Worm (Caenorhabditis elegans) whole organism, L1 larva: ENCODE results near the gene suox-1.

Experiments
- C04F5.9 ChIP-seq: sonication (generic microtip); optimal IDR thresholded peaks from 2 replicates; lab custom pipeline; 2016; ENCODE audit warnings: missing genetic modification characterization, missing compliant biosample characterization
- C34B4.2 ChIP-seq: sonication (generic microtip); optimal IDR thresholded peaks from 2 replicates; lab custom pipeline; 2017; ENCODE audit warnings: mild to moderate bottlenecking, missing genetic modification characterization, missing compliant biosample characterization
- F16B12.6 ChIP-seq: fragments of 150-350 bp; optimal IDR thresholded peaks from 2 replicates; lab custom pipeline; 2014; ENCODE audit warnings: missing biosample characterization, missing genetic modification characterization
- alr-1 ChIP-seq: fragments of 200-800 bp; sonication (Bioruptor generic); optimal IDR thresholded peaks from 2 replicates; lab custom pipeline; 2018; ENCODE audit warnings: borderline replicate concordance, mild to moderate bottlenecking, missing genetic modification characterization, missing compliant biosample characterization
- blmp-1 ChIP-seq: fragments of 150-350 bp; optimal IDR thresholded peaks from 2 replicates; lab custom pipeline; 2014; ENCODE audit warnings: missing biosample characterization, missing genetic modification characterization
- ceh-90 ChIP-seq: sonication (generic microtip); optimal IDR thresholded peaks from 2 replicates; lab custom pipeline; 2016; ENCODE audit warnings: missing genetic modification characterization, missing compliant biosample characterization
- dsc-1 ChIP-seq: sonication (generic microtip); optimal IDR thresholded peaks from 2 replicates; lab custom pipeline; 2016; ENCODE audit warnings: mild to moderate bottlenecking, missing genetic modification characterization, missing compliant biosample characterization
- efl-1 ChIP-seq, 4 experiments: fragments of 150-350 bp; optimal IDR thresholded peaks in 3 of 4; peaks in 1 of 4; 1 replicate in 1 of 4; 2 replicates in 3 of 4; lab custom pipeline; 2014; ENCODE audit warnings: missing biosample characterization in 2 of 4, missing genetic modification characterization in 2 of 4, missing genetic modification reagents in 2 of 4
- egl-13 ChIP-seq: sonication (generic microtip); optimal IDR thresholded peaks from 2 replicates; lab custom pipeline; 2016; ENCODE audit warnings: missing genotype, missing genetic modification reagents, missing genetic modification characterization, missing compliant biosample characterization
- fkh-10 ChIP-seq: sonication (generic microtip); optimal IDR thresholded peaks from 2 replicates; lab custom pipeline; 2017; ENCODE audit warnings: missing biosample characterization, missing genetic modification reagents, missing genetic modification characterization
- fkh-8 ChIP-seq: sonication (generic microtip); optimal IDR thresholded peaks from 2 replicates; lab custom pipeline; 2016; ENCODE audit warnings: mild to moderate bottlenecking, missing genetic modification characterization, missing compliant biosample characterization
- fos-1 ChIP-seq: fragments of 150-350 bp; optimal IDR thresholded peaks from 2 replicates; lab custom pipeline; 2014; ENCODE audit warnings: missing biosample characterization, missing genetic modification characterization
- hlh-17 ChIP-seq: fragments of 200-800 bp; sonication (Bioruptor generic); optimal IDR thresholded peaks from 2 replicates; lab custom pipeline; 2018; ENCODE audit warnings: missing genetic modification characterization, mild to moderate bottlenecking, missing compliant biosample characterization, moderate library complexity, borderline replicate concordance
- lin-14 ChIP-seq: fragments of 200-800 bp; sonication (Bioruptor generic); optimal IDR thresholded peaks from 2 replicates; lab custom pipeline; 2018; ENCODE audit warnings: mild to moderate bottlenecking, missing genetic modification characterization, moderate library complexity, missing compliant biosample characterization
- lin-15B ChIP-seq: fragments of 150-350 bp; sonication (generic microtip); optimal IDR thresholded peaks from 3 replicates; lab custom pipeline; 2014; ENCODE audit warnings: missing biosample characterization, missing genetic modification characterization
- lin-35 ChIP-seq, 2 experiments: fragments of 150-350 bp; optimal IDR thresholded peaks; 2 replicates each; lab custom pipeline; 2014; ENCODE audit warnings: missing biosample characterization in 2 of 2, missing genetic modification characterization in 2 of 2, missing genetic modification reagents in 2 of 2
- lir-3 ChIP-seq: sonication (generic microtip); optimal IDR thresholded peaks from 2 replicates; lab custom pipeline; 2016; ENCODE audit warnings: mild to moderate bottlenecking, missing genetic modification characterization, moderate library complexity, missing compliant biosample characterization; ENCODE audit not compliant: poor library complexity
- lsy-2 ChIP-seq, 2 experiments: fragments of 150-350 bp; optimal IDR thresholded peaks; 2 replicates each; lab custom pipeline; 2014; ENCODE audit warnings: missing biosample characterization in 2 of 2, missing genetic modification characterization in 2 of 2
- mab-9 ChIP-seq: fragments of 200-800 bp; sonication (Bioruptor generic); IDR thresholded peaks from 2 replicates; pipeline ENCODE4 v1.3.6; 2022; ENCODE audit warnings: missing genetic modification reagents, missing genetic modification characterization, missing compliant biosample characterization
- mep-1 ChIP-seq: fragments of 150-350 bp; optimal IDR thresholded peaks from 2 replicates; lab custom pipeline; 2014; ENCODE audit warnings: missing biosample characterization, missing genetic modification characterization
- nhr-11 ChIP-seq: fragments of 150-350 bp; optimal IDR thresholded peaks from 2 replicates; lab custom pipeline; 2014; ENCODE audit warnings: missing biosample characterization, missing genetic modification characterization
- nhr-19 ChIP-seq: fragments of 200-800 bp; sonication (Bioruptor generic); conservative IDR thresholded peaks from 2 replicates; pipeline ENCODE4 v1.3.6; 2022; ENCODE audit warnings: missing genetic modification characterization, missing compliant biosample characterization
- nhr-20 ChIP-seq: sonication (generic microtip); optimal IDR thresholded peaks from 2 replicates; lab custom pipeline; 2016; ENCODE audit warnings: mild to moderate bottlenecking, missing genetic modification characterization, missing compliant biosample characterization
- nhr-47 ChIP-seq: sonication (generic microtip); optimal IDR thresholded peaks from 2 replicates; lab custom pipeline; 2016; ENCODE audit warnings: mild to moderate bottlenecking, missing genetic modification characterization, moderate library complexity, missing compliant biosample characterization
- nhr-71 ChIP-seq: sonication (generic microtip); optimal IDR thresholded peaks from 2 replicates; lab custom pipeline; 2016; ENCODE audit warnings: mild to moderate bottlenecking, missing genetic modification characterization, moderate library complexity, missing compliant biosample characterization
- nhr-76 ChIP-seq: sonication (generic microtip); optimal IDR thresholded peaks from 2 replicates; lab custom pipeline; 2017; ENCODE audit warnings: missing biosample characterization, missing genetic modification characterization
- nhr-77 ChIP-seq: fragments of 150-350 bp; optimal IDR thresholded peaks from 2 replicates; lab custom pipeline; 2014; ENCODE audit warnings: missing biosample characterization, missing genetic modification characterization
- nhr-85 ChIP-seq: sonication (generic microtip); peaks from one replicate; lab custom pipeline; 2016; ENCODE audit warnings: missing genetic modification characterization, inconsistent platforms, missing compliant biosample characterization
- nhr-90 ChIP-seq: sonication (generic microtip); optimal IDR thresholded peaks from 2 replicates; lab custom pipeline; 2016; ENCODE audit warnings: mild to moderate bottlenecking, missing genetic modification characterization, missing compliant biosample characterization; ENCODE audit not compliant: poor library complexity
- pax-3 ChIP-seq: fragments of 200-800 bp; sonication (Bioruptor generic); optimal IDR thresholded peaks from 2 replicates; lab custom pipeline; 2018; ENCODE audit warnings: mild to moderate bottlenecking, missing genetic modification characterization, moderate library complexity, missing compliant biosample characterization
- pqm-1 ChIP-seq: sonication (generic microtip); optimal IDR thresholded peaks from 3 replicates; lab custom pipeline; 2017; ENCODE audit warnings: missing biosample characterization, missing genetic modification characterization
- snu-23 ChIP-seq: sonication (generic microtip); optimal IDR thresholded peaks from 2 replicates; lab custom pipeline; 2016; ENCODE audit warnings: missing genetic modification characterization, missing compliant biosample characterization
- sox-4 ChIP-seq: sonication (generic microtip); optimal IDR thresholded peaks from 2 replicates; lab custom pipeline; 2016; ENCODE audit warnings: missing genetic modification characterization, missing compliant biosample characterization
- sup-37 ChIP-seq: fragments of 200-800 bp; sonication (Bioruptor generic); optimal IDR thresholded peaks from 2 replicates; lab custom pipeline; 2018; ENCODE audit warnings: mild to moderate bottlenecking, missing genetic modification characterization, missing compliant biosample characterization
- swsn-7 ChIP-seq: sonication (generic microtip); optimal IDR thresholded peaks from 2 replicates; lab custom pipeline; 2016; ENCODE audit warnings: missing genetic modification characterization, missing compliant biosample characterization
- tbx-2 ChIP-seq: sonication (generic microtip); optimal IDR thresholded peaks from 2 replicates; lab custom pipeline; 2016; ENCODE audit warnings: missing genetic modification characterization, missing compliant biosample characterization
- unc-130 ChIP-seq: fragments of 150-350 bp; optimal IDR thresholded peaks from 2 replicates; lab custom pipeline; 2017; ENCODE audit warnings: missing biosample characterization, missing genetic modification characterization, inconsistent platforms
- unc-62 ChIP-seq: fragments of 150-350 bp; optimal IDR thresholded peaks from 2 replicates; lab custom pipeline; 2014; ENCODE audit warnings: missing biosample characterization, missing genetic modification reagents, missing genetic modification characterization
- zag-1 ChIP-seq: fragments of 150-350 bp; optimal IDR thresholded peaks from 2 replicates; lab custom pipeline; 2014; ENCODE audit warnings: missing biosample characterization, missing genetic modification characterization
- zip-4 ChIP-seq: fragments of 200-800 bp; sonication (Bioruptor generic); optimal IDR thresholded peaks from 2 replicates; lab custom pipeline; 2018; ENCODE audit warnings: mild to moderate bottlenecking, missing genetic modification characterization, moderate library complexity, missing compliant biosample characterization
- ztf-11 ChIP-seq, 2 experiments: sonication (generic microtip); optimal IDR thresholded peaks; 2 replicates each; lab custom pipeline; 2016 to 2017; ENCODE audit warnings: missing genetic modification characterization in 2 of 2, missing biosample characterization in 1 of 2, missing compliant biosample characterization in 1 of 2

The suox-1 gene

ce11 chrX:15536017-15536416, 38.7 kb downstream of the suox-1 start (continued):
- no peak for TF ChIP-seq hlh-17 (GFP tag; lab: Kevin White, UChicago)
- TF ChIP-seq blmp-1 (tag; lab: Kevin White, UChicago): peak; percentile 8
- TF ChIP-seq nhr-76: no peak

ce11 chrX:15537362-15537761, 40.0 kb downstream of the suox-1 start, which contains the start of the genes olrn-1 and C02C6.14:
Gene olrn-1 (plus strand): TSS chrX:15537662.
Gene C02C6.14 (plus strand): TSS chrX:15537665.
- TF ChIP-seq lin-14 (GFP tag; lab: Kevin White, UChicago) (peak; percentile 20), lin-35 (GFP tag; optimal IDR thresholded peaks at IDR 0.05; lab: Kevin White, UChicago) (peak in 1 of 2 experiments; percentile 2), nhr-85 (tag; lab: Kevin White, UChicago) (peak; percentile 5), nhr-71 (tag; lab: Kevin White, UChicago) (no peak)
- TF ChIP-seq, all 84 proteins: peak for 3

ce11 chrX:15539299-15539698, 41.9 kb downstream of the suox-1 start:
- TF ChIP-seq mep-1 (tag; lab: Kevin White, UChicago): no peak
- no peak for TF ChIP-seq C04F5.9 (tag; lab: Kevin White, UChicago)
- peak; percentile 69 for TF ChIP-seq fkh-8
- no peak for TF ChIP-seq tbx-2 (tag; lab: Kevin White, UChicago)
- TF ChIP-seq sup-37 (GFP tag; lab: Kevin White, UChicago): no peak
- peak; percentile 56 for TF ChIP-seq egl-13 (tag; lab: Kevin White, UChicago)
- TF ChIP-seq lir-3 (tag; lab: Kevin White, UChicago): no peak
- TF ChIP-seq nhr-11 (tag; lab: Kevin White, UChicago): no peak
- TF ChIP-seq nhr-76: no peak
- no peak for TF ChIP-seq lin-15B (tag; lab: Kevin White, UChicago)
- TF ChIP-seq C34B4.2: no peak
- no peak for TF ChIP-seq nhr-77 (tag; lab: Kevin White, UChicago)
- TF ChIP-seq nhr-19 (GFP tag; lab: Robert Waterston, UW): no peak
- TF ChIP-seq zip-4 (GFP tag; lab: Kevin White, UChicago): no peak
- peak; percentile 74 for TF ChIP-seq dsc-1
- TF ChIP-seq pax-3 (tag; lab: Kevin White, UChicago): no peak
- TF ChIP-seq unc-62: no peak
- TF ChIP-seq F16B12.6: no peak
- TF ChIP-seq fos-1 (tag; lab: Kevin White, UChicago): no peak
- no peak for TF ChIP-seq ztf-11 (tag; optimal IDR thresholded peaks at IDR 0.05; lab: Kevin White, UChicago)
- TF ChIP-seq efl-1 (optimal IDR thresholded peaks at IDR 0.05; lab: Kevin White, UChicago): no peak
- TF ChIP-seq efl-1 (GFP tag; optimal IDR thresholded peaks at IDR 0.05 in 1 of 2; lab: Kevin White, UChicago): no peak
- no peak for TF ChIP-seq pqm-1
- no peak for TF ChIP-seq zag-1 (tag; lab: Kevin White, UChicago)
- no peak for TF ChIP-seq ceh-90 (tag; lab: Kevin White, UChicago)
- TF ChIP-seq mab-9: no peak
- TF ChIP-seq fkh-10: no peak
- no peak for TF ChIP-seq nhr-20
- no peak for TF ChIP-seq snu-23
- TF ChIP-seq unc-130 (tag; lab: Kevin White, UChicago): no peak
- no peak for TF ChIP-seq lin-14 (GFP tag; lab: Kevin White, UChicago)
- peak; percentile 35 for TF ChIP-seq nhr-47 (tag; lab: Kevin White, UChicago)

- peak; percentile 47 for TF ChIP-seq pax-3 (tag; lab: Kevin White, UChicago)
- TF ChIP-seq sox-4 (tag; lab: Kevin White, UChicago): peak; percentile 16
- TF ChIP-seq alr-1 (tag; lab: Kevin White, UChicago): no peak
- TF ChIP-seq nhr-90 (tag; lab: Kevin White, UChicago): no peak
- no peak for TF ChIP-seq lsy-2 (tag; optimal IDR thresholded peaks at IDR 0.05; lab: Kevin White, UChicago)
- no peak for TF ChIP-seq snu-23
- TF ChIP-seq swsn-7 (tag; lab: Kevin White, UChicago): no peak
- TF ChIP-seq nhr-71 (tag; lab: Kevin White, UChicago): peak; percentile 2
- TF ChIP-seq fkh-8: peak; percentile 57
- TF ChIP-seq nhr-47 (tag; lab: Kevin White, UChicago): peak; percentile 45
- no peak for TF ChIP-seq efl-1 (optimal IDR thresholded peaks at IDR 0.05; lab: Kevin White, UChicago)
- TF ChIP-seq efl-1 (GFP tag; optimal IDR thresholded peaks at IDR 0.05 in 1 of 2; lab: Kevin White, UChicago): no peak
- TF ChIP-seq hlh-17 (GFP tag; lab: Kevin White, UChicago): no peak
- peak; percentile 93 for TF ChIP-seq dsc-1
Observed at ce11 chrX:15541437-15541836, 44.1 kb downstream of the suox-1 start.
